Fruit fly (Drosophila melanogaster) Kc167 (cell line): ENCODE measurements around the gene Ulp1.

Experiments used
- Sin3A ChIP-seq: fragments of >200 bp; optimal IDR thresholded peaks from 2 replicates; lab custom pipeline; 2018; ENCODE audit warnings: missing external identifiers
- h ChIP-seq: fragments of >200 bp; optimal IDR thresholded peaks from 3 replicates; lab custom pipeline; 2018; ENCODE audit warnings: missing external identifiers
- insv ChIP-seq: fragments of >200 bp; optimal IDR thresholded peaks from 3 replicates; lab custom pipeline; 2018; ENCODE audit warnings: missing external identifiers

dm6 chrX:19201630-19202029 is 6.4 kb downstream of the Ulp1 start, which contains the start of gene CG7990:
- TF ChIP-seq insv (lab: Kevin White, UChicago) (no peak), h (lab: Kevin White, UChicago) (no peak), Sin3A (lab: Kevin White, UChicago) (no peak)
